Worm (Caenorhabditis elegans) whole organism, mixed stage, embryonic: ENCODE data around the gene srh-218.

ENCODE experiments used
- blmp-1 ChIP-seq: fragments of 150-350 bp; optimal IDR thresholded peaks from 2 replicates; lab custom pipeline; 2014; ENCODE audit warnings: missing biosample characterization, missing genetic modification characterization
- nhr-12 ChIP-seq: fragments of 150-350 bp; optimal IDR thresholded peaks from 2 replicates; lab custom pipeline; 2014; ENCODE audit warnings: missing biosample characterization, missing genetic modification characterization
- nhr-237 ChIP-seq: fragments of 150-350 bp; optimal IDR thresholded peaks from 2 replicates; lab custom pipeline; 2014; ENCODE audit warnings: missing biosample characterization, missing genetic modification characterization
- unc-39 ChIP-seq: fragments of 150-350 bp; optimal IDR thresholded peaks from 2 replicates; lab custom pipeline; 2014; ENCODE audit warnings: missing biosample characterization, missing genetic modification characterization
- ztf-11 ChIP-seq: fragments of 150-350 bp; optimal IDR thresholded peaks from 2 replicates; lab custom pipeline; 2014; ENCODE audit warnings: missing biosample characterization, missing genetic modification characterization

DNA sequence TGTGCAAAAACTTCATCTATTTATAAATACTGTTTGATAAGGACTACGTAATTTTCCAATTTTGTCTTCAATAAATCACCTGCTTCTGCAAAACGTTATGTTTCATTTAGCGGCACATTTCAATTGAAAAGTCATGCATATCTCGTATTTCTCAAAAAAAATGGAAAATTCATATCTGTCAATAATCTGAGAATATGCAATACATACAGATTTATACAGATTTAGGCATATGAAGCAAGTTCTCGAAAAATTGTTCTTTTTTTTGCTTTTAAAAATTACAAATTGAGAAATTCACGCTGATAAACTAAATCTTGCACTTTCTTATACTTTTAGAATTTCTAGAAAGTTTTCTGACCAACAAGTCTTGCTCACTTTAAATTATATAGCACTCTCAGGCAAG, 49.6 kb upstream of the srh-218 start, which contains the start of gene T26H5.11:
- TF ChIP-seq nhr-12 (tag; lab: Kevin White, UChicago) = no peak
- TF ChIP-seq nhr-237 (tag; lab: Kevin White, UChicago) = no peak
- TF ChIP-seq unc-39 = no peak
- TF ChIP-seq blmp-1 (tag; lab: Kevin White, UChicago) = no peak
- TF ChIP-seq ztf-11 (tag; lab: Kevin White, UChicago) = no peak
